Fruit fly (Drosophila melanogaster): ENCODE data around the gene Arr2.

Gene Arr2

DNA sequence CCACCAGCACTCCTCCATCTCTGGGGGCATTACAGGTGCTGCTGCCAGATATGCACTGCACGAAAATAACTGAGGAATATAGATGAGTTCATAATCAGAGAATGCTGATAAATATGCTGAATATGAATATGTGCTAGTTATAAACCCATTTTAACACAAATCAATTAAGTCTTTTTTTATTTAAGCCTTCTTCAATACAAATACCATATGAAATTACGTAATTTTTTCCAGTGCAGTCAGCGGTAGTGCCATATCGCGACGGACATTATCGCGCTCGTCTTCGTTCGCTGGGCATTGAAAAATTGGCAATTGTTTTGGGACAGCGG lies 8.7 kb upstream of the Arr2 start (continued):
- TF ChIP-seq Eip93F (GFP tag; optimal IDR thresholded peaks at IDR 0.05) = peak; percentile 76
- TF ChIP-seq eg (GFP tag; IDR thresholded peaks at IDR 0.05) = peak; percentile 71
- peak; percentile 84 for TF ChIP-seq Smox (GFP tag; optimal IDR thresholded peaks at IDR 0.05)
- TF ChIP-seq Eip75B (GFP tag; optimal IDR thresholded peaks at IDR 0.05) = peak; percentile 92
- TF ChIP-seq Met (GFP tag; optimal IDR thresholded peaks at IDR 0.05) = peak; percentile 86
- peak; percentile 86 for TF ChIP-seq spab (GFP tag; optimal IDR thresholded peaks at IDR 0.05)
- peak; percentile 84 for TF ChIP-seq fd59A (GFP tag; optimal IDR thresholded peaks at IDR 0.05)
- peak; percentile 64 for TF ChIP-seq CG9139 (GFP tag; optimal IDR thresholded peaks at IDR 0.05)
- TF ChIP-seq topi (GFP tag; optimal IDR thresholded peaks at IDR 0.05) = peak; percentile 91
- peak in 1 of 2 experiments; percentile 73 for TF ChIP-seq salr (GFP tag; optimal IDR thresholded peaks at IDR 0.05)
- TF ChIP-seq pdm3 (GFP tag; optimal IDR thresholded peaks at IDR 0.05) = peak; percentile 82
- peak; percentile 52; the same call in 2 of the 3 replicates for TF ChIP-seq CG8119 (GFP tag; IDR thresholded peaks at IDR 0.05)
- TF ChIP-seq Blimp-1 (GFP tag; optimal IDR thresholded peaks at IDR 0.05) = peak; percentile 53
- peak; percentile 89 for TF ChIP-seq lz (GFP tag; optimal IDR thresholded peaks at IDR 0.05)
- no peak for TF ChIP-seq Hr38 (GFP tag; optimal IDR thresholded peaks at IDR 0.05)
- peak; percentile 79 for TF ChIP-seq Ets21C (GFP tag; optimal IDR thresholded peaks at IDR 0.05)
- TF ChIP-seq CG10631 (GFP tag; optimal IDR thresholded peaks at IDR 0.05) = peak; percentile 89
- peak; percentile 91 for TF ChIP-seq dsx (GFP tag; optimal IDR thresholded peaks at IDR 0.05; ENCODE audit: poor library complexity, severe bottlenecking)
- TF ChIP-seq CG8632 (GFP tag; optimal IDR thresholded peaks at IDR 0.05) = peak; percentile 87
- peak; percentile 86 for TF ChIP-seq Hr39 (GFP tag; optimal IDR thresholded peaks at IDR 0.05)
- peak; percentile 79 for TF ChIP-seq CG31627 (GFP tag; optimal IDR thresholded peaks at IDR 0.05)
- peak; percentile 88 for TF ChIP-seq CG6808 (GFP tag; optimal IDR thresholded peaks at IDR 0.05)
- TF ChIP-seq CG6792 (GFP tag; optimal IDR thresholded peaks at IDR 0.05) = peak; percentile 90
- peak; percentile 60 for TF ChIP-seq CG6854 (GFP tag; optimal IDR thresholded peaks at IDR 0.05)
- TF ChIP-seq CG3919 (GFP tag; optimal IDR thresholded peaks at IDR 0.05) = peak; percentile 85

DNA sequence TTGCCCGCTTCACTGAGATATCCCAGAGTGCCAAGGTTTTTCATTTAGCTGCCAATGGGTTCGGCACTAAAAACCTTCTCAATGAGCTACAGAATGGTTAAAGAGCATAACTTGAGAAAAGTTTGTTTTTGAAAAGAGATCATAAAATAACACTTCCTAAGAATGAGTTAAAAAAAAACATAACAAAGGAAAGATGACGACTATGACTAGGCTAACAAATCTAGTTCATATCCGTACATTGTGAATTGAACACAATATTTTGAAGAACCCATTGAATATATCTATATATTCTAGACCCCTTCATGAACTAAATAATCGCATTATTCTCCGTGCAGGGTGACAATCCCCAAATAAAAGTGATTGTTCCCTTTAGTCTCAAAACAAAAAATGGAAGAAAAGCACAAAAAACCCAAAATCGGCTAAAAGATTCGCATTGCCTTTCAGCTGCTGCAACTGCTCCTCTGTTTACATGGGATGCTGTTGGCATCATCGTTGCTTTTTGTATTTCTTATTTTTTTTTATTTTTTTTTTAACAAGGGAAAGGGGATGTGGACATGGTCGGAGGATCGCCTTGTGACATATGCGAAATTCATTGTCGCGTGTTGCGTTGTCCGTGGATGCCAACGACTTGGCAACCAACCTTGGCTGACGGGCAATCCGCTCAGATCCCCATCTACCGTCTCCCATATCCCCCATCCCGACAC lies 8.1 kb upstream of the Arr2 start:
- TF ChIP-seq Hr4 (GFP tag; optimal IDR thresholded peaks at IDR 0.05) (no peak), acj6 (GFP tag; optimal IDR thresholded peaks at IDR 0.05) (peak; percentile 95), CG4318 (GFP tag; optimal IDR thresholded peaks at IDR 0.05) (no peak), CG6854 (GFP tag; optimal IDR thresholded peaks at IDR 0.05) (peak; percentile 80), Eip93F (GFP tag; optimal IDR thresholded peaks at IDR 0.05) (no peak), net (GFP tag; optimal IDR thresholded peaks at IDR 0.05) (peak; percentile 80), Smox (GFP tag; optimal IDR thresholded peaks at IDR 0.05) (peak; percentile 95), CG8319 (GFP tag; optimal IDR thresholded peaks at IDR 0.05) (peak; percentile 93), Eip75B (GFP tag; optimal IDR thresholded peaks at IDR 0.05) (peak; percentile 85), CG3032 (tag; optimal IDR thresholded peaks at IDR 0.05) (peak; percentile 73), CG6163 (GFP tag; IDR thresholded peaks at IDR 0.05) (peak; percentile 32; the same call in 1 of the 3 replicates), Eip78C (GFP tag) (peak; percentile 85), pdm3 (GFP tag; optimal IDR thresholded peaks at IDR 0.05) (peak; percentile 93), spab (GFP tag; optimal IDR thresholded peaks at IDR 0.05) (peak; percentile 68), Blimp-1 (GFP tag; optimal IDR thresholded peaks at IDR 0.05) (peak; percentile 85), Gug (GFP tag; IDR thresholded peaks at IDR 0.05) (no peak), Sox15 (GFP tag; optimal IDR thresholded peaks at IDR 0.05) (peak; percentile 97), CG8119 (GFP tag; IDR thresholded peaks at IDR 0.05) (no peak), OdsH (GFP tag; optimal IDR thresholded peaks at IDR 0.05) (peak; percentile 93), CG32006 (GFP tag; optimal IDR thresholded peaks at IDR 0.05) (no peak), dac (GFP tag; optimal IDR thresholded peaks at IDR 0.05) (no peak), fd59A (GFP tag; optimal IDR thresholded peaks at IDR 0.05) (peak; percentile 75), CG6276 (GFP tag; optimal IDR thresholded peaks at IDR 0.05) (no peak), CG15336 (GFP tag; IDR thresholded peaks at IDR 0.05) (no peak), CG10669 (GFP tag; optimal IDR thresholded peaks at IDR 0.05) (peak; percentile 81), CG34406 (GFP tag; optimal IDR thresholded peaks at IDR 0.05) (peak; percentile 96), Sox102F (GFP tag; optimal IDR thresholded peaks at IDR 0.05) (peak; percentile 96), CG10631 (GFP tag; optimal IDR thresholded peaks at IDR 0.05) (peak; percentile 70), CG6792 (GFP tag; optimal IDR thresholded peaks at IDR 0.05) (peak; percentile 90), CG9139 (GFP tag; optimal IDR thresholded peaks at IDR 0.05) (no peak), CG3919 (GFP tag; optimal IDR thresholded peaks at IDR 0.05) (peak; percentile 93), topi (GFP tag; optimal IDR thresholded peaks at IDR 0.05) (peak; percentile 97), svp (GFP tag) (peak; percentile 89), CG1621 (tag; optimal IDR thresholded peaks at IDR 0.05) (no peak), Met (GFP tag; optimal IDR thresholded peaks at IDR 0.05) (peak; percentile 98), dsx (GFP tag; optimal IDR thresholded peaks at IDR 0.05; ENCODE audit: poor library complexity, severe bottlenecking) (peak; percentile 52), salr (GFP tag; optimal IDR thresholded peaks at IDR 0.05) (peak; percentile 41 to 54), CG31627 (GFP tag; optimal IDR thresholded peaks at IDR 0.05) (peak; percentile 97), Ets21C (GFP tag; optimal IDR thresholded peaks at IDR 0.05) (peak; percentile 91), vri (GFP tag; optimal IDR thresholded peaks at IDR 0.05) (peak; percentile 84)

Data from whole organism, prepupa.